Fruit fly (Drosophila melanogaster): ENCODE data around the gene CG12817.

Gene CG12817

dm6 chr3R:10261800-10262199, 37.3 kb upstream of the CG12817 start, which contains the start of the genes Sirt6 and pont (continued):
- peak; percentile 93 for TF ChIP-seq CG16815 (GFP tag; optimal IDR thresholded peaks at IDR 0.05)
- peak; percentile 26 for TF ChIP-seq CG1792 (GFP tag; optimal IDR thresholded peaks at IDR 0.05)
- TF ChIP-seq Myb (GFP tag; optimal IDR thresholded peaks at IDR 0.05), result no peak
- TF ChIP-seq p53 (GFP tag; optimal IDR thresholded peaks at IDR 0.05), result no peak
- TF ChIP-seq CG12155 (GFP tag; optimal IDR thresholded peaks at IDR 0.05), result peak; percentile 91
- no peak for TF ChIP-seq mld (GFP tag; IDR thresholded peaks at IDR 0.05; ENCODE audit: partially characterized antibody)
- no peak for TF ChIP-seq B-H1 (GFP tag; IDR thresholded peaks at IDR 0.05)
- TF ChIP-seq pho (GFP tag; optimal IDR thresholded peaks at IDR 0.05), result peak; percentile 44
- no peak for TF ChIP-seq sr (GFP tag; IDR thresholded peaks at IDR 0.05)
- TF ChIP-seq Doc3 (GFP tag; IDR thresholded peaks at IDR 0.05; ENCODE audit: partially characterized antibody), result no peak
- TF ChIP-seq CG8281 (tag; optimal IDR thresholded peaks at IDR 0.05), result peak; percentile 85
- TF ChIP-seq CG7556 (GFP tag; optimal IDR thresholded peaks at IDR 0.05), result peak; percentile 95
- peak; percentile 12 for TF ChIP-seq CG10565 (GFP tag; optimal IDR thresholded peaks at IDR 0.05)
- peak; percentile 89 for TF ChIP-seq CG13123 (GFP tag; optimal IDR thresholded peaks at IDR 0.05)
- TF ChIP-seq Side (GFP tag; optimal IDR thresholded peaks at IDR 0.05), result peak; percentile 31
- no peak for TF ChIP-seq CG43689 (GFP tag; IDR thresholded peaks at IDR 0.05)
- TF ChIP-seq sna (GFP tag; IDR thresholded peaks at IDR 0.05; ENCODE audit: partially characterized antibody), result no peak
- no peak for TF ChIP-seq gt (GFP tag; IDR thresholded peaks at IDR 0.05)
- TF ChIP-seq Sry-β (GFP tag; optimal IDR thresholded peaks at IDR 0.05), result peak; percentile 54
- peak; percentile 15 for TF ChIP-seq eyg (GFP tag; optimal IDR thresholded peaks at IDR 0.05)
- TF ChIP-seq Drgx (GFP tag; IDR thresholded peaks at IDR 0.05), result no peak
- TF ChIP-seq chn (GFP tag; optimal IDR thresholded peaks at IDR 0.05), result peak; percentile 48
- peak in 1 of 2 experiments; percentile 58 for TF ChIP-seq insv (GFP tag; optimal IDR thresholded peaks at IDR 0.05)
- TF ChIP-seq bcd (GFP tag; optimal IDR thresholded peaks at IDR 0.05), result peak; percentile 94
- peak; percentile 55 for TF ChIP-seq CG8944 (GFP tag; optimal IDR thresholded peaks at IDR 0.05)
- TF ChIP-seq sqz (GFP tag; optimal IDR thresholded peaks at IDR 0.05), result peak; percentile 89
- TF ChIP-seq sug (tag; optimal IDR thresholded peaks at IDR 0.05), result peak; percentile 91
- peak; percentile 83 for TF ChIP-seq BtbVII (GFP tag; optimal IDR thresholded peaks at IDR 0.05)
- peak; percentile 96 for TF ChIP-seq trem (tag; optimal IDR thresholded peaks at IDR 0.05)
- TF ChIP-seq stc (GFP tag; IDR thresholded peaks at IDR 0.05), result no peak
- peak; percentile 97 for TF ChIP-seq phol (tag; optimal IDR thresholded peaks at IDR 0.05)
- TF ChIP-seq PHDP (tag; optimal IDR thresholded peaks at IDR 0.05), result peak; percentile 97
- no peak for TF ChIP-seq rib (GFP tag; IDR thresholded peaks at IDR 0.05)
- no peak for TF ChIP-seq CG4360 (GFP tag; IDR thresholded peaks at IDR 0.05)
- TF ChIP-seq Gsc (GFP tag; IDR thresholded peaks at IDR 0.05), result no peak
- peak; percentile 56 for TF ChIP-seq pum (GFP tag; optimal IDR thresholded peaks at IDR 0.05)
- TF ChIP-seq CG7372 (GFP tag; IDR thresholded peaks at IDR 0.05), result no peak
- TF ChIP-seq lab (GFP tag; optimal IDR thresholded peaks at IDR 0.05), result peak; percentile 94
- no peak for TF ChIP-seq zen2 (GFP tag; IDR thresholded peaks at IDR 0.05; ENCODE audit: partially characterized antibody)
- TF ChIP-seq CG15479 (GFP tag; optimal IDR thresholded peaks at IDR 0.05), result peak; percentile 38
- TF ChIP-seq CG31365 (tag; optimal IDR thresholded peaks at IDR 0.05), result peak; percentile 33
- TF ChIP-seq CkIIα-i1 (GFP tag; IDR thresholded peaks at IDR 0.05), result no peak
- peak; percentile 94 for TF ChIP-seq Meics (GFP tag; optimal IDR thresholded peaks at IDR 0.05)
- peak; percentile 38 for TF ChIP-seq pzg (GFP tag; optimal IDR thresholded peaks at IDR 0.05)
- peak; percentile 95 for TF ChIP-seq tap (tag; optimal IDR thresholded peaks at IDR 0.05)
- peak; percentile 89 for TF ChIP-seq CG2202 (tag; optimal IDR thresholded peaks at IDR 0.05)
- TF ChIP-seq tll (GFP tag; optimal IDR thresholded peaks at IDR 0.05), result peak in 1 of 2 experiments; percentile 43
- no peak for TF ChIP-seq CG14860 (GFP tag; IDR thresholded peaks at IDR 0.05; ENCODE audit: partially characterized antibody)
- no peak for TF ChIP-seq Aef1 (GFP tag; IDR thresholded peaks at IDR 0.05)
- no peak for TF ChIP-seq cad (GFP tag; optimal IDR thresholded peaks at IDR 0.05)
- no peak for TF ChIP-seq CG14667 (GFP tag; IDR thresholded peaks at IDR 0.05)
